Fruit fly (Drosophila melanogaster) whole organism, pupa: Measurements from ENCODE around the gene CG31109.
A peak's percentile ranks its signal among the peaks of the same experiment; 100 is the strongest.

ENCODE experiments used
- CG10348 ChIP-seq: fragments of 200-800 bp; sonication (Bioruptor generic); IDR thresholded peaks from 2 replicates; pipeline ENCODE4 v1.3.6; 2022; ENCODE audit warnings: missing biosample characterization, missing genetic modification characterization
- CG12605 ChIP-seq: fragments of 200-800 bp; sonication (Bioruptor generic); IDR thresholded peaks from 2 replicates; pipeline ENCODE4 v1.3.6; 2022; ENCODE audit warnings: missing biosample characterization, missing genetic modification characterization
- CG13204 ChIP-seq: fragments of 200-800 bp; sonication (Bioruptor generic); optimal IDR thresholded peaks from 2 replicates; lab custom pipeline; 2018; ENCODE audit warnings: missing biosample characterization, mild to moderate bottlenecking, missing genetic modification characterization, moderate library complexity
- CG14655 ChIP-seq: fragments of 200-800 bp; sonication (Bioruptor generic); optimal IDR thresholded peaks from 3 replicates; lab custom pipeline; 2017; ENCODE audit warnings: mild to moderate bottlenecking, missing biosample characterization, missing genetic modification reagents, missing genetic modification characterization
- CG15710 ChIP-seq: fragments of 200-800 bp; sonication (Bioruptor generic); optimal IDR thresholded peaks from 2 replicates; lab custom pipeline; 2018; ENCODE audit warnings: missing biosample characterization, mild to moderate bottlenecking, missing genetic modification characterization, moderate library complexity
- CG17806 ChIP-seq: fragments of 200-800 bp; sonication (Bioruptor generic); optimal IDR thresholded peaks from 2 replicates; lab custom pipeline; 2018; ENCODE audit warnings: missing biosample characterization, mild to moderate bottlenecking, missing genetic modification characterization, moderate library complexity
- CG32121 ChIP-seq: fragments of 200-800 bp; sonication (Bioruptor generic); IDR thresholded peaks from 2 replicates; pipeline ENCODE4 v1.3.6; 2022; ENCODE audit warnings: missing biosample characterization, missing genetic modification characterization
- CG34367 ChIP-seq: fragments of 200-800 bp; sonication (Bioruptor generic); optimal IDR thresholded peaks from 2 replicates; lab custom pipeline; 2018; ENCODE audit warnings: missing biosample characterization, mild to moderate bottlenecking, missing genetic modification characterization
- CG4496 ChIP-seq: fragments of 200-800 bp; sonication (Bioruptor generic); IDR thresholded peaks from 3 replicates; pipeline ENCODE4 v1.3.6; 2022; ENCODE audit warnings: missing biosample characterization, missing genetic modification characterization
- CG8159 ChIP-seq: fragments of 200-800 bp; sonication (Bioruptor generic); optimal IDR thresholded peaks from 3 replicates; lab custom pipeline; 2018; ENCODE audit warnings: missing biosample characterization, mild to moderate bottlenecking, missing genetic modification characterization, moderate library complexity
- CG8301 ChIP-seq: fragments of 200-800 bp; sonication (Bioruptor generic); optimal IDR thresholded peaks from 2 replicates; lab custom pipeline; 2018; ENCODE audit warnings: missing biosample characterization, mild to moderate bottlenecking, missing genetic modification characterization
- CG9948 ChIP-seq: fragments of 200-800 bp; sonication (Bioruptor generic); optimal IDR thresholded peaks from 2 replicates; lab custom pipeline; 2018; ENCODE audit warnings: missing biosample characterization, mild to moderate bottlenecking, missing genetic modification characterization, moderate library complexity
- D1 ChIP-seq: fragments of 200-800 bp; sonication (Bioruptor generic); optimal IDR thresholded peaks from 2 replicates; lab custom pipeline; 2018; ENCODE audit warnings: missing biosample characterization, mild to moderate bottlenecking, missing genetic modification characterization, moderate library complexity
- EcR ChIP-seq: fragments of 200-800 bp; sonication (Bioruptor generic); optimal IDR thresholded peaks from 3 replicates; lab custom pipeline; 2019; ENCODE audit warnings: missing biosample characterization, missing genetic modification characterization, mild to moderate bottlenecking, moderate library complexity, missing genetic modification reagents
- Ets98B ChIP-seq: fragments of 200-800 bp; sonication (Bioruptor generic); IDR thresholded peaks from 2 replicates; pipeline ENCODE4 v1.3.6; 2022; ENCODE audit warnings: missing biosample characterization, missing genetic modification characterization
- Pif1A ChIP-seq: fragments of 200-800 bp; sonication (Bioruptor generic); optimal IDR thresholded peaks from 3 replicates; lab custom pipeline; 2016; ENCODE audit warnings: missing biosample characterization, missing genetic modification characterization
- Pif1B ChIP-seq: fragments of 200-800 bp; sonication (Bioruptor generic); optimal IDR thresholded peaks from 3 replicates; lab custom pipeline; 2016; ENCODE audit warnings: missing biosample characterization, missing genetic modification characterization
- Snoo ChIP-seq: fragments of 200-800 bp; sonication (Bioruptor generic); optimal IDR thresholded peaks from 3 replicates; lab custom pipeline; 2017; ENCODE audit warnings: missing biosample characterization, mild to moderate bottlenecking, missing genetic modification characterization, inconsistent platforms
- fd96Ca ChIP-seq: fragments of 200-800 bp; sonication (Bioruptor generic); IDR thresholded peaks from 3 replicates; pipeline ENCODE4 v1.3.6; 2022; ENCODE audit warnings: missing biosample characterization, missing genetic modification characterization
- gl ChIP-seq: fragments of 200-800 bp; sonication (Bioruptor generic); optimal IDR thresholded peaks from 2 replicates; lab custom pipeline; 2018; ENCODE audit warnings: missing biosample characterization, mild to moderate bottlenecking, missing genetic modification characterization
- rn ChIP-seq: fragments of 200-800 bp; sonication (Bioruptor generic); IDR thresholded peaks from 2 replicates; pipeline ENCODE4 v1.3.6; 2022; ENCODE audit warnings: missing biosample characterization, missing genetic modification characterization

The CG31109 gene

dm6 chr3R:25049383-25049741 is 5.1 kb downstream of the CG31109 start, which contains the start of gene CG11791:
Gene CG11791, plus strand, starts transcription at chr3R:25049616.
- no peak for TF ChIP-seq Pif1B (GFP tag; lab: Kevin White, UChicago)
- TF ChIP-seq Snoo: no peak
- TF ChIP-seq rn (GFP tag; lab: Robert Waterston, UW): no peak
- no peak for TF ChIP-seq EcR (GFP tag; lab: Kevin White, UChicago)
- TF ChIP-seq Pif1A (GFP tag; lab: Kevin White, UChicago): no peak
- TF ChIP-seq gl (tag; lab: Kevin White, UChicago): no peak
- TF ChIP-seq CG32121 (GFP tag; lab: Robert Waterston, UW): no peak
- TF ChIP-seq CG12605 (GFP tag; lab: Robert Waterston, UW): no peak
- no peak for TF ChIP-seq CG4496 (GFP tag; lab: Robert Waterston, UW)
- TF ChIP-seq CG8301 (tag; lab: Kevin White, UChicago): no peak
- no peak for TF ChIP-seq CG14655 (GFP tag; lab: Kevin White, UChicago)
- TF ChIP-seq D1 (tag; lab: Kevin White, UChicago): no peak
- no peak for TF ChIP-seq CG13204
- no peak for TF ChIP-seq CG9948 (tag; lab: Kevin White, UChicago)
- no peak for TF ChIP-seq CG15710 (tag; lab: Kevin White, UChicago)
- TF ChIP-seq Ets98B (GFP tag; lab: Robert Waterston, UW): no peak
- TF ChIP-seq CG10348: no peak
- no peak for TF ChIP-seq CG34367

DNA sequence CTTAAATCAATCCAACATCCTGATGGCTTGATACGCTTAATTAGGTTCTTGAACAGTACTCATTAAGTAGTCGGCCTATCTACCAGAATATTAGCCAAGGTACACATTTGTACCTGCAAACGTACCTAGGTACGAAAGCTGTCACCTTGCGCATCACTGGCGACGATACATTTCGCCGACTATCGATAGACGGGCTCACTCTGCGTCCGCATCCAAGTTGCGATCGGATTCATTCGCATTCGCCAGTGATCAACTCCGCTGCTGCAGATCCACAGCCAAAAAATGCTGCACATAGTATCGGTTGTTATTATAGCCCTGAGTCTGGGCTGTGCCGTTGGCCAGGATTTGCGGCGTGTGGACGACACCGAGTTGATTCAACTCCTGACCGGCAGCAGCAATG is 6.9 kb downstream of the CG31109 start, which contains the start of gene CG11790:
TSS of gene CG11790 (plus strand) at position 203 of the 400 bp plus-strand sequence.
- 0 out of 3 replicates have a peak, but pooled peaks have one; percentile 31 for TF ChIP-seq CG4496 (GFP tag; lab: Robert Waterston, UW)
- no peak for TF ChIP-seq CG8301 (tag; lab: Kevin White, UChicago)
- no peak for TF ChIP-seq EcR (GFP tag; lab: Kevin White, UChicago)
- TF ChIP-seq CG8159: no peak
- peak; percentile 15; the same call in 1 of the 2 replicates for TF ChIP-seq CG32121 (GFP tag; lab: Robert Waterston, UW)
- TF ChIP-seq fd96Ca (GFP tag; lab: Robert Waterston, UW): no peak
- TF ChIP-seq, all 21 proteins: peak for 2

- TF ChIP-seq rn (GFP tag; lab: Robert Waterston, UW) (no peak), CG9948 (tag; lab: Kevin White, UChicago) (no peak), CG15710 (tag; lab: Kevin White, UChicago) (no peak), CG4496 (GFP tag; lab: Robert Waterston, UW) (no peak), D1 (tag; lab: Kevin White, UChicago) (no peak), Pif1A (GFP tag; lab: Kevin White, UChicago) (no peak), CG34367 (no peak), CG32121 (GFP tag; lab: Robert Waterston, UW) (no peak), EcR (GFP tag; lab: Kevin White, UChicago) (no peak), CG12605 (GFP tag; lab: Robert Waterston, UW) (no peak), Snoo (no peak), fd96Ca (GFP tag; lab: Robert Waterston, UW) (no peak), CG14655 (GFP tag; lab: Kevin White, UChicago) (no peak), CG8159 (no peak), Ets98B (GFP tag; lab: Robert Waterston, UW) (no peak), CG10348 (no peak), Pif1B (GFP tag; lab: Kevin White, UChicago) (no peak), CG17806 (tag; lab: Kevin White, UChicago) (no peak)
Observed at dm6 chr3R:25046023-25046422, 8.4 kb downstream of the CG31109 start, which contains the start of gene CG11786. Gene CG11786, plus strand, starts transcription at chr3R:25046323.

DNA sequence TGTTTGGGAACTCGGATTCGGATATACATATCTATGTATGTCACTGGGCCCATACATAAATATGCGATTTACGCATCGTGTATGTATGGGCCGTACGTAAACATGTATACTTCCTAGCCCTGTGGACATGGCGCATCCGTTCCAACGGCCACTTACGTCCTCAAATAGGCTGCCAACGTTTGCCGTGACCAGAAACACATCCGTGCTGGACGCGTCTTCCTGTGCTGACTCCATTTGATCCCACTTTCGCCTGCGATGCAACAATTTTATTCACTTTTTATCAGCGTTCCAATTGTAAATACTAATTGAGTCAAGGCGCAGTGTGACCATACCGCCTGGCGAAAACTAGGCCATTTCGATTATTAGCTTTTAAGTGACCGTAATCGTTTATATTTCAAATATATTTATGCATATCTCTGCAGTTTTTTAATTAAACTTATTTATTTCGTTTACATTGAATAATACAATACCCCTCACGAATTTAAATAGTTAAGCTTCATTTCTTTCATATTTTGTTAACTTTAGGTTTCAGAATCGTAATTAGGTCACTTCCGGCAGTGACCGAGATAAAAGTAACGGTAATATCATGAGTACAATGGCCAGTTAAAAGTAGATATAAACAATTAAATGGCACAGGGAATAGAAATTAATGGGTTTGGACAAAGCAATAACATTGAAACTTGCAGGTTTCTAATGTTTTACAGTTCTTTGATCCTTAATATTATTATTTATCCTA is 9.5 kb downstream of the CG31109 start, which contains the start of gene 5PtaseI:
TSS of gene 5PtaseI (minus strand) at position 336 of the 736 bp plus-strand sequence.
- TF ChIP-seq CG34367: no peak
- no peak for TF ChIP-seq fd96Ca (GFP tag; lab: Robert Waterston, UW)
- TF ChIP-seq gl (tag; lab: Kevin White, UChicago): no peak
- TF ChIP-seq CG12605 (GFP tag; lab: Robert Waterston, UW): no peak
- no peak for TF ChIP-seq CG4496 (GFP tag; lab: Robert Waterston, UW)
- no peak for TF ChIP-seq CG32121 (GFP tag; lab: Robert Waterston, UW)
- TF ChIP-seq Pif1B (GFP tag; lab: Kevin White, UChicago): no peak
- TF ChIP-seq Pif1A (GFP tag; lab: Kevin White, UChicago): no peak
- no peak for TF ChIP-seq CG17806 (tag; lab: Kevin White, UChicago)
- TF ChIP-seq CG14655 (GFP tag; lab: Kevin White, UChicago): no peak
- TF ChIP-seq CG9948 (tag; lab: Kevin White, UChicago): no peak
- TF ChIP-seq CG8301 (tag; lab: Kevin White, UChicago): no peak
- no peak for TF ChIP-seq CG13204
- no peak for TF ChIP-seq rn (GFP tag; lab: Robert Waterston, UW)
- TF ChIP-seq D1 (tag; lab: Kevin White, UChicago): no peak
- no peak for TF ChIP-seq CG10348
- no peak for TF ChIP-seq Snoo

DNA sequence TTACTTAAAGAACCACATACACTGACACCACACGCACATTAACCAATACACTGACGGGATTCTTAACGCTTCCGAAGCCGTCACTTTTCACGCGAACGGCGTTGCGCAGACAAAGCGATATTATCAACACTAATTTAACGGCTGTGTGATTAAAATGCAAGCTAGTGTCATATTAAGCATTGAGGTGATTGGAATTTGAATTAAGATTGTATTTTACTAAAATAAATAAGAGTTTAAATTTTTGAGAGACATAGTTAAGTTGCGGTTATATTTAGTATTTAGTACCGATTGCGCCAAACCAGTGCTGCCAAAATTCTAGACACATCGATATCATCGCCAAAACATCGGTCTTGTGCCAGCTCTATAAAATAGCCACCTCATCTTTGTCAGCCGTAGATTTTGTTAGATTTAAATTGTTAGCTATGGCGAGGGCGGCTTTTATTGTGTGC is 15.4 kb downstream of the CG31109 start, which contains the start of the genes Ythdf and bai:
TSS of gene Ythdf (minus strand) at position 222 of the 449 bp plus-strand sequence.
TSS of gene bai (plus strand) at position 347 of the 449 bp plus-strand sequence.
- TF ChIP-seq CG8301 (tag; lab: Kevin White, UChicago): no peak
- TF ChIP-seq Snoo: no peak
- no peak for TF ChIP-seq Ets98B (GFP tag; lab: Robert Waterston, UW)
- no peak for TF ChIP-seq CG10348
- no peak for TF ChIP-seq CG13204
- peak; percentile 72 for TF ChIP-seq CG9948 (tag; lab: Kevin White, UChicago)
- no peak for TF ChIP-seq D1 (tag; lab: Kevin White, UChicago)
- no peak for TF ChIP-seq Pif1B (GFP tag; lab: Kevin White, UChicago)
